Fruit fly (Drosophila melanogaster) whole organism: Measurements from ENCODE around the gene jumu.
A peak's percentile ranks its signal among the peaks of the same experiment; 100 is the strongest.
"Not testable (repeated sequence)": the region's sequence is repeated elsewhere in the genome, so short reads cannot be mapped to it uniquely, and the experiment has no call there.

Experiments
- CG8478 ChIP-seq: fragments of >200 bp; optimal IDR thresholded peaks from 2 replicates; lab custom pipeline; 2018; ENCODE audit warnings: inconsistent platforms
- Dll ChIP-seq: fragments of >200 bp; optimal IDR thresholded peaks from 2 replicates; lab custom pipeline; 2017
- EcR ChIP-seq, 2 experiments: fragments of >200 bp; optimal IDR thresholded peaks; 2 replicates each; lab custom pipeline; 2017; ENCODE audit warnings: missing biosample characterization in 2 of 2, missing genetic modification characterization in 2 of 2, missing genetic modification reagents in 2 of 2
- pan ChIP-seq: fragments of >200 bp; optimal IDR thresholded peaks from 2 replicates; lab custom pipeline; 2017
- psq ChIP-seq: fragments of >200 bp; optimal IDR thresholded peaks from 2 replicates; lab custom pipeline; 2017
- usp ChIP-seq: fragments of >200 bp; optimal IDR thresholded peaks from 2 replicates; lab custom pipeline; 2017; ENCODE audit warnings: missing biosample characterization, missing genetic modification characterization, mixed read lengths

The jumu gene

DNA sequence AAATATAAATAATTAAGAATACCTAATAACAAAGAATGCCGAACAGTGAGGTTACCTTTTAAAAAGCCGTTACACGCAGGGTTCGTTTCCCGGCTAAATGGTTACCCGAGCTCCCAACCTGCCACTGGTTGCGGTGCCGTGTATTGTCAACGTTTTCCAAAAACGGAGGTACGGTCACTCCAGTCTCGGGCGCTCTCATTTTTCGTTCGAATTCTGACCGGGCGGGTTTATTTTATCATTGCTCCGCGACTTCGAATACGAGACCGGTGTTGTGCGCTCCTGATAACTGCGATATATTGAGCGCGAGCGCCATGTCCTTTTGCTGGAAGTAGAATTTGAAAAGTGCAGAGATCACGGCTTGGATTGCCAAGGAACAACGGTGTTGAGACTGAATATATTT lies at the start of gene jumu:
Gene jumu, plus strand, starts transcription at position 196 of the 400 bp plus-strand sequence.
- TF ChIP-seq Dll (no peak), pan (no peak), usp (no peak), EcR (GFP tag; optimal IDR thresholded peaks at IDR 0.05; lab: Kevin White, UChicago) (no peak), CG8478 (lab: Kevin White, UChicago) (no peak), psq (lab: Kevin White, UChicago) (no peak)

DNA sequence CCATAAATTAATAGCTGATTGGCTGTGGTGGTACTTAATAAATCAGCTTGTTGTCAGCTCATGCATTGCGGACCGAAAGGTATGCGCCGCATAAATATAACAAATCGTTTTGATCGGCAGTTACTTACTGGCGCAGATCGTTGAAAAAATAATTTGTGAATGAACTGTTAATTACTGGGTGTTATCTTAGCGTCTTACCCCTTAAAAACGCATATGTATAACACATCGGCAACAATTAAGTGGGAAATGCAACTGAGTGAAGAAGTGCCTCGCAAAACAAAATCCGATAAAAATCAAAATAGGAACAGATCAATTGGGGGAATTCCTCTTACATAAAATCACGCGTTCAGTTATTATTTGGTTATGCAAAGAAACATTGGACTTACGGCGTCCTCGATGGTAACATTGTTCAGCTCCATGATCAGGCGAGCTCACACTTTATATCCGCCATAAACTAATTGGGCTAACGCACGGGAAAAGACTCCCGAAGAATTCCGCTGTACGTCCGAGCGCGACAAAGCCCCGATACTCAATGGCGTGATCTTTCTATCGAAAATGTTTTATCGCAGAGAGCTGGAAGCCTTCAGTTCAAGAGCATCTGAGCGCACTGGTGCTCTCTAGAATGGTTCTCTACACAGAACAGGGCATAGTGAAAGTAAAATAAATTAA lies 38.8 kb upstream of the jumu start, which contains the start of gene CG6293:
Gene CG6293, minus strand, starts transcription at position 538 of the 669 bp plus-strand sequence.
- no peak for TF ChIP-seq pan
- TF ChIP-seq CG8478 (lab: Kevin White, UChicago): no peak
- no peak for TF ChIP-seq EcR (GFP tag; optimal IDR thresholded peaks at IDR 0.05; lab: Kevin White, UChicago)
- no peak for TF ChIP-seq usp
- TF ChIP-seq Dll: no peak
- no peak for TF ChIP-seq psq (lab: Kevin White, UChicago)

DNA sequence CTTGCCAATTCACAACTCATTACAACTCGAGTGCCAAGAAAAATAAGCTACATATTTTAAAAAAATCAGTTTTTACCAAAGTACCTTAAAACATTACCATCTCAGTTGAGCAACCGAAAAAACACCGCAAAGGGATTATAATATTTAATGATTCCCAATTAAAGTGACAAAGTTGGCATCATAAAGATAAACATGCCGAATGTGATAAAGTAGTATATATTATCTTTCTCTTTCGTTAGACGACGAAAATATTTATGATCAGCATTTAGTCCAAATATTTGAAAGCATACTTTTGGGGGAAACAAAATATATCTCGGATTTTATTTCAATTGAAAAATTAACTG lies 38.3 kb upstream of the jumu start:
- TF ChIP-seq EcR (GFP tag; optimal IDR thresholded peaks at IDR 0.05; lab: Kevin White, UChicago): no peak
- TF ChIP-seq Dll: no peak
- no peak for TF ChIP-seq psq (lab: Kevin White, UChicago)
- no peak for TF ChIP-seq usp
- TF ChIP-seq pan: no peak
- no peak for TF ChIP-seq CG8478 (lab: Kevin White, UChicago)

DNA sequence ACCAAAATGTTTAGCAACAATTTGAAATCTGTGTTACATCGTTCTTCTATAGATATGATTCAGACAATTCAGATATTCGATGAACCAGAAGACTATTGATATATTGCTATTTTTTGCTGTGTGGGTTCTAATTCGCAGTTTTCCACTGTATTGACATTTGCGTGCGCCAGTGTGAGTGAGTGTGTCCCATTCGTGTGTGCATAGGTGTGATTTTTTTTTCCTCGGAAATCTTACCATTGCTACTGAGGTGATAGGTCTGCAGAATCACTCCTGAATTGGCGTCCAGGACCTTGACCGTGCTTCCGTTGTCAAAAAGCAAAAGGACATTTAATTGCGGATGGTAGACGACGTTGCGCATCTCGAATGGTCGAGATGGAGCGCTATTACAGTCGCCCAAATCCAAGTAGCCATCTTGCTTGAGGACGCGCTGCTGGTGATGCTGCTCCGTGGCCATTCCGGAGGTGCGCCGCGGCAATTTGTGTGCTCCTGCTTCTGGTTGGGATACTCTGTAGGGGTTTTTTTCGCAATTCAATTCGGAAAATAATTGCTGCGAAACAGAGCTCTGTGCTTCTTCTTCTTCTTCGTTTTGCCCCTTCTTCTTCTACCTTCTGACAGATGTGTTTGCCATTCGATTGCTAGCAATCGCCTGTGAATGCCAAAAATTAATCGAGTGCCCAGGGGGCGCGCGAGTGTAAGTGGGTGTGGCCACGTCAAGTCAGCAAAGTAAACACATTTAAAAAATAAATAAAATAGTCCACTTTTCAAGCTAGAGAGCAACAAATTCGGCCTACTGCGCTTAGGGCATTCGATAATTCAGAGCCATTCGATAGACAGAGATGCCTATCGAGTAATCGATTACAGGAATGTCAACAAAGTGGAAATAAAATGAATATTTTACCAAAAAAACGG lies 19.0 kb upstream of the jumu start, which contains the start of the genes Bruce and CG12818:
Gene Bruce, minus strand, starts transcription at position 620 of the 909 bp plus-strand sequence.
Gene CG12818, plus strand, starts transcription at position 848 of the 909 bp plus-strand sequence.
- TF ChIP-seq EcR (GFP tag; optimal IDR thresholded peaks at IDR 0.05; lab: Kevin White, UChicago): no peak
- TF ChIP-seq Dll: peak; percentile 77
- TF ChIP-seq pan: no peak
- no peak for TF ChIP-seq usp
- no peak for TF ChIP-seq CG8478 (lab: Kevin White, UChicago)
- TF ChIP-seq psq (lab: Kevin White, UChicago): peak; percentile 54

DNA sequence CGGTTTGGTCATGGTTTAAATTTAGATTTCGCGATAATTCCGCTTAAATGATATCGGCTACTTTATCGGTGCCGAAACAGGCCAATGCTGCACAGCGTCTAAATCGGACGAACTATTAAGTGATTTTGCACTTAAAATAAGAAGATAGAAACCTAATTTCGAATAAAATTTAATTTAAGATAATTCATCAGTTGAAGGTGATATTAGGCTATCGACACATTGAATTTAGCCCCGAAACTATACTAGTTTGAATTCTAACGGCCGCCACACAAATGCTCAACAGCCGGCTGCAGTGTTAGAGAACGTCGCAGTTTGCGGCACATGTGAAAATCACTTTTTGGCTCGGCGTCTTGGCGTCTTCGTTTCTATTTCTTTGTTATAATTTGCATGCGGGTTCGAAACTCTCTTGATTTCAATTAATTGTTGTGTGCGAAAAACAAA lies 17.1 kb upstream of the jumu start, which contains the start of gene sle:
Gene sle, plus strand, starts transcription at position 293 of the 441 bp plus-strand sequence.
- no peak for TF ChIP-seq pan
- no peak for TF ChIP-seq Dll
- no peak for TF ChIP-seq psq (lab: Kevin White, UChicago)
- no peak for TF ChIP-seq usp
- no peak for TF ChIP-seq EcR (GFP tag; optimal IDR thresholded peaks at IDR 0.05; lab: Kevin White, UChicago)
- TF ChIP-seq CG8478 (lab: Kevin White, UChicago): no peak

DNA sequence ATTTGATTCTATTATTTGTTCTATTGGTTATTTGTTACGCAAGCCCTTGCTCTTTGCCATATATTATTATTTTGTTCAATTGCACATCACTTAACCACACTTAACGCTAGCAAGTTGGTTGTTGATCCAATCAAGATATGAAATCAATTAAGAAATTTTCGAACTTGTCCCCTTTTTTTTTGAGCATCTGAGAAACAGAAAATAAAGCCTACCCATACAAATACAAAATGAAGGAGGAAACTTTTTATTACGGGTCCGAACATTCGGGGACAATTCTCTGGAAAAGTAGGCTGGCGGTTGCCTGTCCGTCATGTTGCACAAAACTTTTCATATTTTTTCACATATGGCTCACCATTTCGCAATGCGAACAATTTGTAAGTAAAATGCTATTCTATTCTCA lies 11.9 kb upstream of the jumu start, which contains the start of gene CG12592:
Gene CG12592, plus strand, starts transcription at position 301 of the 400 bp plus-strand sequence.
- TF ChIP-seq psq (lab: Kevin White, UChicago); CG8478 (lab: Kevin White, UChicago); usp: not testable (repeated sequence)

DNA sequence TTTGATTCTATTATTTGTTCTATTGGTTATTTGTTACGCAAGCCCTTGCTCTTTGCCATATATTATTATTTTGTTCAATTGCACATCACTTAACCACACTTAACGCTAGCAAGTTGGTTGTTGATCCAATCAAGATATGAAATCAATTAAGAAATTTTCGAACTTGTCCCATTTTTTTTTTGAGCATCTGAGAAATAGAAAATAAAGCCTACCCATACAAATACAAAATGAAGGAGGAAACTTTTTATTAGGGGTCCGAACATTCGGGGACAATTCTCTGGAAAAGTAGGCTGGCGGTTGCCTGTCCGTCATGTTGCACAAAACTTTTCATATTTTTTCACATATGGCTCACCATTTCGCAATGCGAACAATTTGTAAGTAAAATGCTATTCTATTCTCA lies 9.3 kb upstream of the jumu start, which contains the start of gene CG18545:
Gene CG18545, plus strand, starts transcription at position 301 of the 400 bp plus-strand sequence.
- not testable (repeated sequence) for TF ChIP-seq Dll; usp; psq (lab: Kevin White, UChicago)

DNA sequence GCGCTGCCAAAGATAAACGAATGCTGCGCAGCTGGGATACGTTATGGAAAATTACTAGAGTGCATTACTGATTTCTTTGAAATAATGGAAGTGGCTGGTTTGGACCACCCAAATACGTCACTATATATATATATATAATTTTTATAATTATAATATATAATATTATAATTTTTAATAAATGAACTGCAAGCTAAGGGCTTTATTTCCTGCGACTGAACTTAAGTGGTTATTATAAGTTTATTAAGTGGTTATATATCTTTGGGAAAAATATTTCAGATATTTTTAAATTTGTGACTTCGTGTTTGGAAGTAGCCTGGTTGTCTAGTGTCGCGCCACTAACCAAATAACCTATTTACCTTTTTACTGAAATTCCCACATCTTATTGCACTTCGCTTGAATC lies 1.5 kb upstream of the jumu start, which contains the start of gene CG31406:
Gene CG31406, plus strand, starts transcription at position 301 of the 400 bp plus-strand sequence.
- not testable (repeated sequence) for TF ChIP-seq pan; EcR (GFP tag; optimal IDR thresholded peaks at IDR 0.05; lab: Kevin White, UChicago); CG8478 (lab: Kevin White, UChicago)

DNA sequence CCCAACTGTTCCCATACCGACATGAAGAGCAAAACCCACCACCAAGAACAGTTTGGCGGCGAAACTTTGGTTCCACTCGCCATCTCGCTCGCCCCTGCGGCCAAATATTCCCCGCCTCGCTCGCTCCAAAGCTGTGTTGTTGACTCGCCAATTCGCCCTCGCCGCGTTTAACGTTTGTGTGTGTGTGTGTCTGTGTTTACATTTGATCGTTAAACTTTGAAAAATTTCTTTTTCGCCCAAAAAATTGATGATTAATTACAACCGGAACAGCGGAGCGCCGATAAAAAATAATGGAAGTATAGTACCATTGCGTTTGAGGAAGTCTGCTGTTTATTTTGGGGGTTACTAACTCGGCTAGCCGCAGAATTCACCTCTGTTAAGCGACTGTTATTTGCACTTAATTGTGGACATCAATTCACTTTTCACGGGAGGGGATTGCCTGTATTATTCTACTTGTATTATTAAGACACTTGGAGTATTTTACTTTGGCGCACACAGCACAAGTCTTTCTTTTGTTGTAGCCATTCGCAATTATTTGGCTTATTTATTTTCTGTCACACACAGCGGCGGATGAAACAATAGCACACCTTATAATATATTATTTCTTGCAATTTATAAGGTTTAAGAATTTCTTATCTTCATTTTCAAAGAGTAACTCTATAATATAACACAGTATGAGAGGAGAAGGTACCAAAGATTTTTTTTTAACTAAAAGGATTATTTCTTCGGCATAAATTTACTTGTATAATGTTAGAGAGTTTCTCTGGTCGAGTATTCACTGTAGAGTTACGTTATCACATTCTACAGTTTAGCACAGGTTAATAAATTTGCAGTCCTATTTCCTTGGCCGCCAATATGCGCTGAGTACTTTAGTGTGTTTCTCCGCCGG lies 1.0 kb downstream of the jumu start:
- TF ChIP-seq EcR (GFP tag; optimal IDR thresholded peaks at IDR 0.05; lab: Kevin White, UChicago) (no peak), psq (lab: Kevin White, UChicago) (no peak), pan (no peak), CG8478 (lab: Kevin White, UChicago) (no peak), Dll (no peak), usp (no peak)

DNA sequence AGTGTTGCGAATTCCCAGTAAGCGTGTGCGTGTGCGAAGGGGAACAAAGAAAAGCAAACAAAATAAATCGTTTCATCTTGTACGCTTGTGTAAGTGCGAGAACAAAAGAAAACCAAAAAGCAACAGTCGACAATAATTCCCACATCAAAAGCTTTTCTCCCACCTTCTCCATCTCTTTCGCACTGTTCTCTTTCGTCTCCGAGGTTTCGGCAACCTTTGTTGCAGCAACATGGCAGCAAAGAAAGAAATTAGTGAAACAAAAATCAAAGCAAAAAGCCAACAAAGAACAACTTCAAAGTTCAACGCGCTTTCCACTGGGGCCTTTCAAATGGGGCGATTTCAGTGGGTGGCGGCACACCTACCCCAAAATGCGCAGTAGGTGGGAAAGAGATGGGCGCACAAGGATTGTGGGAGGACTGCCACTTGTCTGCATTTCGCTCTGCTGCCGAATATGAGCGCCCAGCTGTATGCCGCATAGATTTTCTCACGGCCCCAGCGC lies 2.0 kb downstream of the jumu start:
- TF ChIP-seq EcR (GFP tag; optimal IDR thresholded peaks at IDR 0.05; lab: Kevin White, UChicago) (peak; percentile 44 to 79), usp (no peak)

DNA sequence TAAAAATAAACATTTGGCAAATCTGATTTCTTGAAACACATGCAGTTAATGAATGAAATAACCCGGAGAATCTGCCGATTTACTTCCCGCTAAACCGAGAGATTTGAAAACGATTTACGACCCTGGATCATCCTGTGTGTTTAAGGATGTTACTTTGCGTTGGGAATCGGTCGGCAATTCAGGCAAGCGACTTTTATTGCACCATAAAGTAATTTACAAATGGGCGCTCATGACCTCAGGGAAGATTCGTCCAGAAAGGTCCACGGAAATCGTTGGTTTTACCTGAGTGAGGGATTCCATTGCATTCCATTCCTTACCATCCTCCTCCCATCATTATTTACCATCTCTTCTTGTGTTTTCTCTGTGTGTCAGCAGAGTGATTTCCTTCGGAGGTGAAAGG lies 2.9 kb downstream of the jumu start:
- no peak for TF ChIP-seq usp
- no peak for TF ChIP-seq pan
- TF ChIP-seq Dll: no peak
- no peak for TF ChIP-seq psq (lab: Kevin White, UChicago)
